Worm (Caenorhabditis elegans) whole organism, midembryonic: ENCODE results near the gene srh-180.

Experiments used
- T22C8.4 ChIP-seq: fragments of 200-800 bp; sonication (Bioruptor generic); IDR thresholded peaks from 2 replicates; pipeline ENCODE4 v1.3.6; 2022; ENCODE audit warnings: missing genetic modification characterization, missing compliant biosample characterization
- cog-1 ChIP-seq: sonication (generic microtip); optimal IDR thresholded peaks from 2 replicates; lab custom pipeline; 2016; ENCODE audit warnings: missing genetic modification characterization, missing compliant biosample characterization
- flt-1 ChIP-seq: fragments of 200-800 bp; sonication (Bioruptor generic); IDR thresholded peaks from 2 replicates; pipeline ENCODE4 v1.3.6; 2022; ENCODE audit warnings: missing genetic modification characterization, missing compliant biosample characterization
- klf-2 ChIP-seq: fragments of 200-800 bp; sonication (Bioruptor generic); conservative IDR thresholded peaks from 2 replicates; pipeline ENCODE4 v1.3.6; 2022; ENCODE audit warnings: missing genetic modification reagents, missing genetic modification characterization, missing compliant biosample characterization
- med-1 ChIP-seq: sonication (generic microtip); optimal IDR thresholded peaks from 2 replicates; lab custom pipeline; 2017; ENCODE audit warnings: missing genetic modification characterization, mild to moderate bottlenecking, missing compliant biosample characterization, antibody characterized with exemption, missing genetic modification reagents; ENCODE audit not compliant: insufficient read depth
- ref-1 ChIP-seq: fragments of 200-800 bp; sonication (Bioruptor generic); conservative IDR thresholded peaks from 2 replicates; pipeline ENCODE4 v1.3.6; 2022; ENCODE audit warnings: missing genetic modification reagents, missing genetic modification characterization, missing compliant biosample characterization
- tab-1 ChIP-seq: fragments of 200-800 bp; sonication (Bioruptor generic); IDR thresholded peaks from 2 replicates; pipeline ENCODE4 v1.3.6; 2022; ENCODE audit warnings: missing genetic modification characterization, missing compliant biosample characterization
- ztf-23 ChIP-seq: fragments of 200-800 bp; sonication (Bioruptor generic); IDR thresholded peaks from 2 replicates; pipeline ENCODE4 v1.3.6; 2022; ENCODE audit warnings: missing genetic modification reagents, missing genetic modification characterization, missing compliant biosample characterization
- ztf-29 ChIP-seq: fragments of 200-800 bp; sonication (Bioruptor generic); IDR thresholded peaks from 2 replicates; pipeline ENCODE4 v1.3.6; 2022; ENCODE audit warnings: missing genetic modification reagents, missing genetic modification characterization, missing compliant biosample characterization

DNA sequence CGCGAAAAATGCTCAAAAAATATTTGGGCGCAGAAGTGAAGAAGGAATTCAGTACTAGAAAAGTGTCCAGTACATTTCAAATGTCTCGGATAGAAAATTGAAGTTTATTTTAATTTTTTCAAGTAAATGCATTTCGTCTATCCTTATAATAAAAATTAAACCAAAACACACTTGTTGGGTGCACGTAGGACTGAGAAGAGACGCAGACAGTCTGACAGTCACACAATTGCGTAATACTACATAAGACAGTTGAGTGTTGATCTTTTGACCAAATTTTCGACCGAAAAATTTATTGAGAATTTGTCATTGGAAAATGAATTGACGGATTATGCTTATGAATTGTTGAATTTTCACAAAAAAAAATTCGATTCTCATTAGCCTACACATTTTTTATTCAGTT is 7.8 kb upstream of the srh-180 start, which contains the start of gene oac-7:
- TF ChIP-seq flt-1 (GFP tag; lab: Robert Waterston, UW): no peak
- TF ChIP-seq tab-1: no peak
- no peak for TF ChIP-seq med-1 (GFP tag; lab: Kevin White, UChicago)
- no peak for TF ChIP-seq klf-2 (GFP tag; lab: Robert Waterston, UW)
- TF ChIP-seq cog-1 (tag; lab: Kevin White, UChicago): no peak
- TF ChIP-seq T22C8.4: no peak
- no peak for TF ChIP-seq ztf-23 (GFP tag; lab: Robert Waterston, UW)
- no peak for TF ChIP-seq ztf-29 (GFP tag; lab: Robert Waterston, UW)
- no peak for TF ChIP-seq ref-1
